Fruit fly (Drosophila melanogaster) whole organism, embryonic: ENCODE data around the gene Gfat2.

ENCODE experiments used
- CG11085 ChIP-seq: fragments of 200-800 bp; sonication (Bioruptor generic); IDR thresholded peaks from 2 replicates; pipeline ENCODE4 v1.3.6; 2022; ENCODE audit warnings: missing biosample characterization, missing genetic modification characterization
- CG12391 ChIP-seq: fragments of 200-800 bp; sonication (Bioruptor generic); optimal IDR thresholded peaks from 3 replicates; lab custom pipeline; 2018; ENCODE audit warnings: missing biosample characterization, mild to moderate bottlenecking, missing genetic modification characterization, moderate library complexity
- CG14014 ChIP-seq: fragments of 200-800 bp; sonication (Bioruptor generic); IDR thresholded peaks from 2 replicates; pipeline ENCODE4 v1.3.6; 2022; ENCODE audit warnings: missing biosample characterization, missing genetic modification characterization
- CG15479 ChIP-seq: fragments of 200-800 bp; sonication (Bioruptor generic); optimal IDR thresholded peaks from 3 replicates; lab custom pipeline; 2019; ENCODE audit warnings: missing biosample characterization, mild to moderate bottlenecking, missing genetic modification characterization, moderate library complexity
- CG15514 ChIP-seq: fragments of 200-800 bp; sonication (Bioruptor generic); optimal IDR thresholded peaks from 3 replicates; lab custom pipeline; 2017; ENCODE audit warnings: missing biosample characterization, missing genetic modification characterization, mild to moderate bottlenecking, moderate library complexity, missing genetic modification reagents
- CG15601 ChIP-seq: fragments of 200-800 bp; sonication (Bioruptor generic); optimal IDR thresholded peaks from 3 replicates; lab custom pipeline; 2019; ENCODE audit warnings: missing biosample characterization, mild to moderate bottlenecking, missing genetic modification characterization, moderate library complexity
- CG17186 ChIP-seq: fragments of 200-800 bp; sonication (Bioruptor generic); optimal IDR thresholded peaks from 3 replicates; lab custom pipeline; 2017; ENCODE audit warnings: missing biosample characterization, missing genetic modification reagents, missing genetic modification characterization
- CG18764 ChIP-seq: fragments of 200-800 bp; sonication (Bioruptor generic); optimal IDR thresholded peaks from 3 replicates; lab custom pipeline; 2016; ENCODE audit warnings: missing biosample characterization, missing genetic modification characterization
- CG2202 ChIP-seq: fragments of 200-800 bp; sonication (Bioruptor generic); optimal IDR thresholded peaks from 2 replicates; lab custom pipeline; 2018; ENCODE audit warnings: missing biosample characterization, mild to moderate bottlenecking, missing genetic modification characterization
- CG31224 ChIP-seq: fragments of 200-800 bp; sonication (Bioruptor generic); IDR thresholded peaks from 2 replicates; pipeline ENCODE4 v1.3.6; 2022; ENCODE audit warnings: missing biosample characterization, missing genetic modification characterization
- CG34376 ChIP-seq: fragments of 200-800 bp; sonication (Bioruptor generic); optimal IDR thresholded peaks from 2 replicates; lab custom pipeline; 2018; ENCODE audit warnings: missing biosample characterization, mild to moderate bottlenecking, missing genetic modification characterization
- CG6272 ChIP-seq: fragments of 200-800 bp; sonication (Bioruptor generic); IDR thresholded peaks from 2 replicates; pipeline ENCODE4 v1.3.6; 2022; ENCODE audit warnings: missing biosample characterization, missing genetic modification characterization
- CG6654 ChIP-seq: fragments of 200-800 bp; sonication (Bioruptor generic); optimal IDR thresholded peaks from 2 replicates; lab custom pipeline; 2017; ENCODE audit warnings: missing biosample characterization, mild to moderate bottlenecking, missing genetic modification characterization
- CG6689 ChIP-seq: fragments of 200-800 bp; sonication (Bioruptor generic); IDR thresholded peaks from 2 replicates; pipeline ENCODE4 v1.3.6; 2022; ENCODE audit warnings: missing biosample characterization, missing genetic modification characterization
- CG6854 ChIP-seq: fragments of 200-800 bp; sonication (Bioruptor generic); optimal IDR thresholded peaks from 3 replicates; lab custom pipeline; 2017; ENCODE audit warnings: missing biosample characterization, mild to moderate bottlenecking, missing genetic modification characterization
- CG7928 ChIP-seq: fragments of 200-800 bp; sonication (Bioruptor generic); optimal IDR thresholded peaks from 2 replicates; lab custom pipeline; 2017; ENCODE audit warnings: missing biosample characterization, mild to moderate bottlenecking, missing genetic modification characterization
- CG8089 ChIP-seq: fragments of 200-800 bp; sonication (Bioruptor generic); optimal IDR thresholded peaks from 3 replicates; lab custom pipeline; 2016; ENCODE audit warnings: missing biosample characterization, missing genetic modification characterization
- CG8388 ChIP-seq: fragments of 200-800 bp; sonication (Bioruptor generic); optimal IDR thresholded peaks from 2 replicates; lab custom pipeline; 2019; ENCODE audit warnings: missing biosample characterization, mild to moderate bottlenecking, missing genetic modification characterization, moderate library complexity
- CG9797 ChIP-seq: fragments of 200-800 bp; sonication (Bioruptor generic); optimal IDR thresholded peaks from 3 replicates; lab custom pipeline; 2018; ENCODE audit warnings: missing biosample characterization, mild to moderate bottlenecking, missing genetic modification characterization
- CrebB ChIP-seq: fragments of 200-800 bp; sonication (Bioruptor generic); optimal IDR thresholded peaks from 3 replicates; lab custom pipeline; 2018; ENCODE audit warnings: missing biosample characterization, mild to moderate bottlenecking, missing genetic modification characterization
- D ChIP-seq, 2 experiments: fragments of 200-800 bp in 1 of 2; fragments of >200 bp in 1 of 2; sonication (Bioruptor generic) in 1 of 2; optimal IDR thresholded peaks; 2 replicates in 1 of 2; 3 replicates in 1 of 2; lab custom pipeline; 2017; ENCODE audit warnings: mild to moderate bottlenecking in 1 of 2, missing biosample characterization in 1 of 2, missing genetic modification characterization in 1 of 2, missing genetic modification reagents in 1 of 2
- Ets97D ChIP-seq: fragments of 200-800 bp; sonication (Bioruptor generic); optimal IDR thresholded peaks from 3 replicates; lab custom pipeline; 2016; ENCODE audit warnings: missing biosample characterization, missing genetic modification characterization
- HHEX ChIP-seq: fragments of 200-800 bp; sonication (Bioruptor generic); optimal IDR thresholded peaks from 3 replicates; lab custom pipeline; 2017; ENCODE audit warnings: missing biosample characterization, mild to moderate bottlenecking, missing genetic modification characterization, missing genetic modification reagents
- HLH54F ChIP-seq: fragments of 200-800 bp; sonication (Bioruptor generic); optimal IDR thresholded peaks from 3 replicates; lab custom pipeline; 2016; ENCODE audit warnings: missing biosample characterization, missing genetic modification characterization
- Hr51 ChIP-seq, 2 experiments: fragments of 200-800 bp; sonication (Bioruptor generic); optimal IDR thresholded peaks; 2 replicates in 1 of 2; 3 replicates in 1 of 2; lab custom pipeline; 2016 to 2018; ENCODE audit warnings: missing biosample characterization in 2 of 2, missing genetic modification characterization in 2 of 2, mild to moderate bottlenecking in 1 of 2, moderate library complexity in 1 of 2
- MESR4 ChIP-seq: fragments of 200-800 bp; sonication (Bioruptor generic); optimal IDR thresholded peaks from 2 replicates; lab custom pipeline; 2018; ENCODE audit warnings: missing biosample characterization, mild to moderate bottlenecking, missing genetic modification characterization, moderate library complexity
- Taf1 ChIP-seq: fragments of 200-800 bp; sonication (Bioruptor generic); IDR thresholded peaks from 2 replicates; pipeline ENCODE4 v1.3.6; 2022; ENCODE audit warnings: missing biosample characterization, missing genetic modification characterization
- Trl ChIP-seq, 3 experiments: fragments of >200 bp in 2 of 3; fragments of 200-800 bp in 1 of 3; sonication (Bioruptor generic) in 1 of 3; optimal IDR thresholded peaks; 2 replicates in 1 of 3; 3 replicates in 2 of 3; lab custom pipeline; 2016 to 2017; ENCODE audit warnings: missing biosample characterization in 1 of 3, missing genetic modification characterization in 1 of 3
- ab ChIP-seq: fragments of 200-800 bp; sonication (Bioruptor generic); optimal IDR thresholded peaks from 2 replicates; lab custom pipeline; 2016; ENCODE audit warnings: missing biosample characterization, missing genetic modification characterization
- ara ChIP-seq: fragments of 200-800 bp; sonication (Bioruptor generic); IDR thresholded peaks from 2 replicates; pipeline ENCODE4 v1.3.6; 2022; ENCODE audit warnings: missing biosample characterization, missing genetic modification characterization
- ash1 ChIP-seq: fragments of 200-800 bp; sonication (Bioruptor generic); optimal IDR thresholded peaks from 2 replicates; lab custom pipeline; 2018; ENCODE audit warnings: missing biosample characterization, mild to moderate bottlenecking, missing genetic modification characterization
- cato ChIP-seq: fragments of 200-800 bp; sonication (Bioruptor generic); optimal IDR thresholded peaks from 2 replicates; lab custom pipeline; 2016; ENCODE audit warnings: missing biosample characterization, missing genetic modification characterization, borderline replicate concordance
- ci ChIP-seq: fragments of 200-800 bp; sonication (Bioruptor generic); IDR thresholded peaks from 3 replicates; pipeline ENCODE4 v1.3.6; 2022; ENCODE audit warnings: missing biosample characterization, missing genetic modification characterization
- corto ChIP-seq: fragments of 200-800 bp; sonication (Bioruptor generic); optimal IDR thresholded peaks from 2 replicates; lab custom pipeline; 2016; ENCODE audit warnings: missing biosample characterization, mild to moderate bottlenecking, missing genetic modification characterization, moderate library complexity
- fd96Cb ChIP-seq: fragments of 200-800 bp; sonication (Bioruptor generic); optimal IDR thresholded peaks from 2 replicates; lab custom pipeline; 2018; ENCODE audit warnings: missing biosample characterization, mild to moderate bottlenecking, missing genetic modification characterization, moderate library complexity
- gro ChIP-seq: fragments of 200-800 bp; sonication (Bioruptor generic); optimal IDR thresholded peaks from 2 replicates; lab custom pipeline; 2016; ENCODE audit warnings: missing biosample characterization, missing genetic modification characterization
- gsb ChIP-seq: fragments of 200-800 bp; sonication (Bioruptor generic); IDR thresholded peaks from 2 replicates; pipeline ENCODE4 v1.3.6; 2022; ENCODE audit warnings: missing biosample characterization, missing genetic modification characterization
- ham ChIP-seq: fragments of 200-800 bp; sonication (Bioruptor generic); IDR thresholded peaks from 2 replicates; pipeline ENCODE4 v1.3.6; 2022; ENCODE audit warnings: missing biosample characterization, missing genetic modification characterization
- luna ChIP-seq: fragments of 200-800 bp; sonication (Bioruptor generic); optimal IDR thresholded peaks from 2 replicates; lab custom pipeline; 2016; ENCODE audit warnings: missing biosample characterization, missing genetic modification characterization
- onecut ChIP-seq: fragments of 200-800 bp; sonication (Bioruptor generic); IDR thresholded peaks from 2 replicates; pipeline ENCODE4 v1.3.6; 2022; ENCODE audit warnings: missing biosample characterization, missing genetic modification characterization
- org-1 ChIP-seq: fragments of 200-800 bp; sonication (Bioruptor generic); optimal IDR thresholded peaks from 2 replicates; lab custom pipeline; 2017; ENCODE audit warnings: missing biosample characterization, missing genetic modification characterization
- p53 ChIP-seq: fragments of 200-800 bp; sonication (Bioruptor generic); optimal IDR thresholded peaks from 2 replicates; lab custom pipeline; 2016; ENCODE audit warnings: missing biosample characterization, missing genetic modification characterization
- run ChIP-seq: fragments of 200-800 bp; sonication (Bioruptor generic); optimal IDR thresholded peaks from 3 replicates; lab custom pipeline; 2018; ENCODE audit warnings: missing biosample characterization, mild to moderate bottlenecking, missing genetic modification characterization
- sens-2 ChIP-seq: fragments of 200-800 bp; sonication (Bioruptor generic); IDR thresholded peaks from 2 replicates; pipeline ENCODE4 v1.3.6; 2022; ENCODE audit warnings: missing biosample characterization, missing genetic modification characterization
- sisA ChIP-seq: fragments of 200-800 bp; sonication (Bioruptor generic); IDR thresholded peaks from 2 replicates; pipeline ENCODE4 v1.3.6; 2022; ENCODE audit warnings: missing biosample characterization, missing genetic modification characterization
- tgo ChIP-seq: fragments of 200-800 bp; sonication (Bioruptor generic); IDR thresholded peaks from 3 replicates; pipeline ENCODE4 v1.3.6; 2022; ENCODE audit warnings: missing biosample characterization, missing genetic modification characterization
- wdn ChIP-seq: fragments of 200-800 bp; sonication (Bioruptor generic); IDR thresholded peaks from 2 replicates; pipeline ENCODE4 v1.3.6; 2022; ENCODE audit warnings: missing biosample characterization, missing genetic modification characterization
- zf30C ChIP-seq: fragments of 200-800 bp; sonication (Bioruptor generic); optimal IDR thresholded peaks from 3 replicates; lab custom pipeline; 2018; ENCODE audit warnings: missing biosample characterization, mild to moderate bottlenecking, missing genetic modification characterization

Gene Gfat2

DNA sequence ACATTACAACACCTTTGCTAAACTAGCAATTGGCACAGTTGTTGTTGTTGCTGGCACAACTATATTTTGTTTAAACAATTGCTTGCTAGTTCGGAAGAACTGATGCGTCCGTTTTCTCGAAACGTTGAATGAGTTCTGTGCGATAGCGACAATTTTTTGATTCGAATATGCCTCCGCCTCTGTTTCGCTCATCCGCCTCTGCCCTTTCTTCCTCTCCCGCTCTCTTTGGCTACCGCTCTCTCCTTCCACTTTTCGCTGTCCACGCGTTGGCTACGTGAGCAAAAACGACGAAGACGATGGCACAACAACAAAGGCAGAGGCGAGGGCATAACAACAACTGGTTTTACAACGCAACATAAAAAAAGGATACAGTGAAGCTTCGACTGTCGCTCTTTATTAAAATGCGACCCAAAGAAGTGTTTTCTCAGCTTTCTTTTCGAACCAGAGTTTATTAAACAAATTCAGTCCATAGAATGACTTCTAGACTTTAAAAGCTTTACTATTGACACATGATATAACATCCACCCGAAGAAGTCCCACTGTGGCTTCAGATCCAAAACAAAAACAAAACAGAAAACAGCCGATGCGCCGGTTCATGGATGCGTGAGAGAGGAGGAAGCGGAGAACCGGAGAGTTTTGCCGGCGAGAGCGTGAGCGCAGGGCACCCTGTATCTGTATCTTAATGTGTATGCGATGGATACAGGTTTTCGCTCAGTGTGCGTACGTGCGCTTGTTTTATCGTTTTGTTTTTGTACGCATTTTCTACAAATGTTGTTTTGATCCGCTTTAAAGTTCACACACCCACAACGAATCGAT lies 13.2 kb downstream of the Gfat2 start (continued):
- TF ChIP-seq gsb (GFP tag; lab: Robert Waterston, UW) (no peak), ab (peak; percentile 98), gro (peak; percentile 100), Ets97D (GFP tag; lab: Kevin White, UChicago) (peak; percentile 97), CG6854 (GFP tag; lab: Kevin White, UChicago) (peak; percentile 99), CG34376 (peak; percentile 99), CG17186 (GFP tag; lab: Kevin White, UChicago) (peak; percentile 95), corto (peak; percentile 99), CG8388 (GFP tag; lab: Kevin White, UChicago) (peak; percentile 98), CG11085 (no peak), ci (GFP tag; lab: Robert Waterston, UW) (no peak), CG15479 (peak; percentile 90), fd96Cb (peak; percentile 99), CG15514 (peak; percentile 96), Trl (optimal IDR thresholded peaks at IDR 0.05; lab: Kevin White, UChicago) (peak; percentile 88 to 90), Trl (GFP tag; optimal IDR thresholded peaks at IDR 0.05; lab: Kevin White, UChicago) (peak; percentile 100), CG8089 (GFP tag; lab: Kevin White, UChicago) (peak; percentile 99), luna (GFP tag; lab: Kevin White, UChicago) (peak; percentile 99), ara (GFP tag; lab: Robert Waterston, UW) (no peak), org-1 (GFP tag; lab: Kevin White, UChicago) (peak; percentile 99), tgo (GFP tag; lab: Robert Waterston, UW) (no peak), CG2202 (tag; lab: Kevin White, UChicago) (peak; percentile 98), Hr51 (GFP tag; optimal IDR thresholded peaks at IDR 0.05; lab: Kevin White, UChicago) (peak; percentile 99 to 100), CG9797 (GFP tag; lab: Kevin White, UChicago) (peak; percentile 72), cato (peak; percentile 99), ham (GFP tag; lab: Robert Waterston, UW) (no peak), sens-2 (GFP tag; lab: Robert Waterston, UW) (no peak), CG12391 (tag; lab: Kevin White, UChicago) (peak; percentile 100), CG14014 (GFP tag; lab: Robert Waterston, UW) (no peak), HHEX (peak; percentile 99), Taf1 (no peak), CG15601 (peak; percentile 98), CG6272 (GFP tag; lab: Robert Waterston, UW) (peak; percentile 97), CG31224 (GFP tag; lab: Robert Waterston, UW) (no peak), MESR4 (peak; percentile 88), sisA (no peak), zf30C (peak; percentile 99), ash1 (GFP tag; lab: Kevin White, UChicago) (peak; percentile 98), run (peak; percentile 97), CG6654 (peak; percentile 93), HLH54F (GFP tag; lab: Kevin White, UChicago) (peak; percentile 100), CG18764 (GFP tag; lab: Kevin White, UChicago) (peak; percentile 98), CrebB (tag; lab: Kevin White, UChicago) (peak; percentile 99), CG6689 (GFP tag; lab: Robert Waterston, UW) (no peak), CG7928 (GFP tag; lab: Kevin White, UChicago) (peak; percentile 86), p53 (GFP tag; lab: Kevin White, UChicago) (peak; percentile 99), wdn (GFP tag; lab: Robert Waterston, UW) (no peak), onecut (GFP tag; lab: Robert Waterston, UW) (peak; percentile 97), D (optimal IDR thresholded peaks at IDR 0.05; lab: Kevin White, UChicago) (peak; percentile 15), D (GFP tag; optimal IDR thresholded peaks at IDR 0.05; lab: Kevin White, UChicago) (peak; percentile 98)
